Worm (Caenorhabditis elegans) whole organism, L3 larva: ENCODE results near the gene F10C2.7.

ENCODE experiments used
- R02D3.7 ChIP-seq: fragments of 150-350 bp; optimal IDR thresholded peaks from 2 replicates; lab custom pipeline; 2014; ENCODE audit warnings: missing biosample characterization, missing genetic modification characterization
- ZK546.5 ChIP-seq: sonication (generic microtip); optimal IDR thresholded peaks from 2 replicates; lab custom pipeline; 2017; ENCODE audit warnings: missing biosample characterization, missing genetic modification characterization
- ceh-28 ChIP-seq: fragments of 150-350 bp; optimal IDR thresholded peaks from 2 replicates; lab custom pipeline; 2014; ENCODE audit warnings: missing biosample characterization, missing genetic modification reagents, missing genetic modification characterization
- elt-2 ChIP-seq: sonication (generic microtip); optimal IDR thresholded peaks from 2 replicates; lab custom pipeline; 2016; ENCODE audit warnings: missing genetic modification reagents, mild to moderate bottlenecking, missing genetic modification characterization, missing compliant biosample characterization
- lin-15B ChIP-seq: fragments of 150-350 bp; optimal IDR thresholded peaks from 2 replicates; lab custom pipeline; 2014; ENCODE audit warnings: missing biosample characterization, missing genetic modification characterization
- nfya-1 ChIP-seq: sonication (generic microtip); optimal IDR thresholded peaks from 2 replicates; lab custom pipeline; 2017; ENCODE audit warnings: missing genetic modification characterization, mild to moderate bottlenecking, missing compliant biosample characterization, antibody characterized with exemption, moderate library complexity; ENCODE audit not compliant: insufficient read depth
- nhr-25 ChIP-seq: sonication (generic microtip); optimal IDR thresholded peaks from 2 replicates; lab custom pipeline; 2017; ENCODE audit warnings: missing biosample characterization, missing genetic modification characterization
- nhr-28 ChIP-seq: fragments of 150-350 bp; optimal IDR thresholded peaks from 2 replicates; lab custom pipeline; 2014; ENCODE audit warnings: missing biosample characterization, missing genetic modification characterization
- nhr-77 ChIP-seq: fragments of 150-350 bp; optimal IDR thresholded peaks from 2 replicates; lab custom pipeline; 2014; ENCODE audit warnings: missing biosample characterization, missing genetic modification characterization
- sea-2 ChIP-seq: fragments of 150-350 bp; sonication (generic microtip); optimal IDR thresholded peaks from 4 replicates; lab custom pipeline; 2014; ENCODE audit warnings: missing biosample characterization, missing genetic modification reagents, missing genetic modification characterization
- snpc-4 ChIP-seq: fragments of 150-350 bp; optimal IDR thresholded peaks from 2 replicates; lab custom pipeline; 2014; ENCODE audit warnings: missing biosample characterization, missing genetic modification characterization
- unc-62 ChIP-seq: fragments of 150-350 bp; sonication (generic microtip); optimal IDR thresholded peaks from 4 replicates; lab custom pipeline; 2014; ENCODE audit warnings: missing biosample characterization, missing genetic modification reagents, missing genetic modification characterization
- ztf-11 ChIP-seq: fragments of 150-350 bp; optimal IDR thresholded peaks from 2 replicates; lab custom pipeline; 2014; ENCODE audit warnings: missing biosample characterization, missing genetic modification characterization

ce11 chrV:12026878-12027477 is 26.7 kb upstream of the F10C2.7 start:
- peak; percentile 8 for TF ChIP-seq lin-15B (tag; lab: Kevin White, UChicago)
- TF ChIP-seq ZK546.5: no peak
- TF ChIP-seq R02D3.7 (tag; lab: Kevin White, UChicago): no peak
- no peak for TF ChIP-seq ztf-11 (tag; lab: Kevin White, UChicago)
- no peak for TF ChIP-seq nhr-28 (tag; lab: Kevin White, UChicago)
- no peak for TF ChIP-seq unc-62 (GFP tag; lab: Kevin White, UChicago)
- no peak for TF ChIP-seq ceh-28 (tag; lab: Kevin White, UChicago)
- TF ChIP-seq nhr-77 (tag; lab: Kevin White, UChicago): no peak
- peak; percentile 75 for TF ChIP-seq nfya-1 (tag; lab: Kevin White, UChicago)
- no peak for TF ChIP-seq nhr-25 (tag; lab: Kevin White, UChicago)
- no peak for TF ChIP-seq sea-2 (GFP tag; lab: Kevin White, UChicago)
- TF ChIP-seq elt-2: no peak
- peak; percentile 24 for TF ChIP-seq snpc-4
